Worm (Caenorhabditis elegans): ENCODE measurements around the gene atg-4.2.

atg-4.2 gene

DNA sequence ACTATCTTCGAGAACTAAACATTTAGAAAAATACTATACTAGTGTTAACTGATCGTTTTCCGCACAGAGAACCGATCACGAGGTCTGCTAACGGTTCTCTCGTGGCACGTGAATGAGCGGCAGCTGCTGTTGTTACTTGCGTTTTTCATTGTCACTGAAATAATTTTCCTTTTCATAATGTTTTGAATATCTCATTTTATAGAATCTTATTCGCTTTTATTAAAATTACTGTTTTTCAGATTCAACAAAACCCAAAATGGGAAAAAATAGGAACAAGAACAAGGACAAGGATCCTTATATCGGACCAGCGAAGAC, 31.5 kb upstream of the atg-4.2 start, which contains the start of gene F58B3.6:
TSS of gene F58B3.6 (plus strand) at position 240 of the 315 bp plus-strand sequence.
- TF ChIP-seq ceh-58 (GFP tag; IDR thresholded peaks at IDR 0.05): no peak
- no peak for TF ChIP-seq hmg-1.2 (GFP tag; IDR thresholded peaks at IDR 0.05)
- TF ChIP-seq Y67H2A.10 (GFP tag; conservative IDR thresholded peaks at IDR 0.05): no peak
- TF ChIP-seq mcd-1 (GFP tag; IDR thresholded peaks at IDR 0.05): peak; percentile 43
- no peak for TF ChIP-seq Y95B8A.8 (GFP tag; IDR thresholded peaks at IDR 0.05)
- TF ChIP-seq F22D6.2 (tag; optimal IDR thresholded peaks at IDR 0.05): no peak
- no peak for TF ChIP-seq nhr-179 (tag; optimal IDR thresholded peaks at IDR 0.05)
- TF ChIP-seq nhr-80 (tag; optimal IDR thresholded peaks at IDR 0.05): no peak
- peak; percentile 58 for TF ChIP-seq ceh-100 (GFP tag; IDR thresholded peaks at IDR 0.05)
- no peak for TF ChIP-seq ceh-27 (GFP tag; optimal IDR thresholded peaks at IDR 0.05)
- TF ChIP-seq cebp-1 (GFP tag; IDR thresholded peaks at IDR 0.05): no peak
- TF ChIP-seq cebp-1 (tag; optimal IDR thresholded peaks at IDR 0.05): peak; percentile 46
- TF ChIP-seq F55B11.4 (tag; optimal IDR thresholded peaks at IDR 0.05; ENCODE audit: borderline replicate concordance, insufficient read depth): no peak
- TF ChIP-seq xnd-1 (tag; optimal IDR thresholded peaks at IDR 0.05): no peak

DNA sequence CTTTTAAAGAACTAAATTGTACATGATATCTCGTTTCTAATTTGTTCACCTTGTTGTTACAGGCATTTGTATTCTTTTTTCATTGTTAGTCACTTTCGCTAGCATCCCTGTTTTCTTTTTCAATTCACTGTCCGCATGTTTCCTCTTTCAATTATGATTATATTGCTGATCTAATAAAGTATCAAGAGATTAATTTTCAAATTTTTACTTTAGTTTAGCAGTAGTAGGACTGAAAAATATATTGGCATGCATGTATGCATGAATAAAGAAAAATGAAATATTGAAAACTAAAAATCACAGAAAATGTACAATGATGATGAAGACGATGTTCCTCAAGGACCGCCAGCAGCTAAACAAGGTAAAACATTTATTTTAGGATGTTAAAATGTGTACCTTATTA, 29.8 kb upstream of the atg-4.2 start, which contains the start of gene rbm-17:
TSS of gene rbm-17 (plus strand) at position 301 of the 400 bp plus-strand sequence.
- peak; percentile 36 for TF ChIP-seq ama-1 (optimal IDR thresholded peaks at IDR 0.05)
- TF ChIP-seq ama-1 (GFP tag; optimal IDR thresholded peaks at IDR 0.05): no peak
- TF ChIP-seq hsf-1 (GFP tag; IDR thresholded peaks at IDR 0.05): 0 out of 2 replicates have a peak, but pooled peaks have one; percentile 11
- TF ChIP-seq cebp-1 (GFP tag; IDR thresholded peaks at IDR 0.05): no peak
- peak; percentile 17 for TF ChIP-seq cebp-1 (tag; optimal IDR thresholded peaks at IDR 0.05)
- TF ChIP-seq unc-62 (GFP tag; optimal IDR thresholded peaks at IDR 0.05): no peak
- no peak for TF ChIP-seq Y53F4B.3 (GFP tag; IDR thresholded peaks at IDR 0.05)

DNA sequence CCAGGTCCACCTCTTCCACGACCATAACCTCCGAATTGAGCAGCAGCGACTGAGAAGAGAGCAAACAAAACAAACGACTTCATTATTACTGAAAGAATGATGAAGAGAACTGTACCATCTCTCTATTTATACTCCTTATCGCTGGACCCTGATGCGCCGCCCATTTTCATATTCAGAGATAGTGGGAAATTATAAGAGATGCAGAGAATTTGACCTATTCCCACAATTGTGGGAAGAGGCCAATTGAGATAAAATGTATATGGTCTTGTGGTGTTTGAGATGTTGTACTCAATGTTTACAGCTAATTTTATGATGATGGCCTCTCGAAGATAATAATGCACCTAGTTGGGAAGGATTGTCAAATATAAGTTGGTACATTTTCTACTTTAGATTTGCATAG, 26.9 kb upstream of the atg-4.2 start, which contains the start of gene ttr-50:
TSS of gene ttr-50 (minus strand) at position 101 of the 400 bp plus-strand sequence.
- TF ChIP-seq snpc-4 (GFP tag; optimal IDR thresholded peaks at IDR 0.05): no peak
- no peak for TF ChIP-seq snpc-4 (tag; optimal IDR thresholded peaks at IDR 0.05)
- TF ChIP-seq aptf-2 (GFP tag; conservative IDR thresholded peaks at IDR 0.05): 0 out of 2 replicates have a peak, but pooled peaks have one; percentile 19
- TF ChIP-seq repo-1 (tag; optimal IDR thresholded peaks at IDR 0.05): no peak
- TF ChIP-seq F37B4.10 (GFP tag; IDR thresholded peaks at IDR 0.05): no peak

DNA sequence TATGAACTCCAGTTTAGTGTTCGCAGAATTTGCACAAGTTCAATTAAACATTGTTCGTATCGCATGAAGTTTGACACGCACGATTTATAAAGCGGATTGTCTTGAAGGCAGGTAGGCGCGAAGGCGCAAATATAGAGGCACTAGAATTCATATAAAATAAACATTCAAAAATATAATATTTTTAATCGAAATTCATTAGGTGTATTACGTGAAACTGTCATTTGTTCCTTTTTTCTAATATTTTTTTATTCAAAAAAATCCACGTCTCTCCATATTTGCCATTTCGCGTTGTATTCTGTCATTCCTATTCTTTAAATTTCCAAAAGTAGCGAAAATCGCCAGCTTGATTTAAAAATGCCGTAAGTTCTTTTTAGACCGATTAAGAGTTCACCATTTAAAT, 26.0 kb upstream of the atg-4.2 start, which contains the start of gene ZK809.1:
TSS of gene ZK809.1 (plus strand) at position 301 of the 400 bp plus-strand sequence.
- TF ChIP-seq dox-1 (GFP tag; IDR thresholded peaks at IDR 0.05) (no peak), F57C9.4 (tag; optimal IDR thresholded peaks at IDR 0.05) (no peak), Y53F4B.3 (GFP tag; IDR thresholded peaks at IDR 0.05) (no peak), mcd-1 (GFP tag; IDR thresholded peaks at IDR 0.05) (no peak), nfya-2 (GFP tag; IDR thresholded peaks at IDR 0.05) (no peak), unc-62 (GFP tag; optimal IDR thresholded peaks at IDR 0.05) (no peak), rcor-1 (GFP tag; IDR thresholded peaks at IDR 0.05) (no peak), nhr-120 (GFP tag; IDR thresholded peaks at IDR 0.05) (no peak), nhr-80 (tag; optimal IDR thresholded peaks at IDR 0.05) (no peak), F52B5.7 (tag; optimal IDR thresholded peaks at IDR 0.05) (no peak), somi-1 (GFP tag; optimal IDR thresholded peaks at IDR 0.05) (no peak), nfya-1 (tag; optimal IDR thresholded peaks at IDR 0.05; ENCODE audit: borderline replicate concordance, insufficient read depth) (no peak), snpc-3.4 (tag; optimal IDR thresholded peaks at IDR 0.05) (no peak), ceh-79 (tag; optimal IDR thresholded peaks at IDR 0.05) (no peak), chd-7 (tag; optimal IDR thresholded peaks at IDR 0.05) (no peak), ama-1 (optimal IDR thresholded peaks at IDR 0.05) (no peak), ama-1 (GFP tag; optimal IDR thresholded peaks at IDR 0.05) (no peak), ztf-6 (GFP tag; IDR thresholded peaks at IDR 0.05) (no peak), let-607 (tag; optimal IDR thresholded peaks at IDR 0.05) (no peak)
